ENCODE assay signal across 1 fruit fly cellular context in genomic region chr3R:8126316-8127150, dm6.
TF ChIP-seq lines count a peak whose summit lies in the region.

CG9667 (minus strand) TSS chr3R:8126357.
Arl8 (plus strand) TSS chr3R:8126605.

TF ChIP-seq in whole organism, embryonic, 481 proteins besides CTCF, POLR2A, EP300 and RAD21 (continued from another document and continues in another):
- TF ChIP-seq tio (GFP tag; optimal IDR thresholded peaks at IDR 0.05; lab: Kevin White, UChicago) = peak; percentile 40
- no peak for TF ChIP-seq fd102C (GFP tag; optimal IDR thresholded peaks at IDR 0.05; lab: Kevin White, UChicago)
- TF ChIP-seq CG15601 (tag; optimal IDR thresholded peaks at IDR 0.05; lab: Kevin White, UChicago) = peak; percentile 70
- peak in 1 of 2 experiments; percentile 59 for TF ChIP-seq crp (GFP tag; optimal IDR thresholded peaks at IDR 0.05; lab: Kevin White, UChicago)
- TF ChIP-seq nmo (GFP tag; optimal IDR thresholded peaks at IDR 0.05; lab: Kevin White, UChicago) = peak; percentile 86
- peak; percentile 62 for TF ChIP-seq CG2116 (GFP tag; optimal IDR thresholded peaks at IDR 0.05; lab: Kevin White, UChicago)
- no peak for TF ChIP-seq CG33213 (GFP tag; optimal IDR thresholded peaks at IDR 0.05; lab: Kevin White, UChicago)
- peak; percentile 38 for TF ChIP-seq psq (GFP tag; optimal IDR thresholded peaks at IDR 0.05; lab: Kevin White, UChicago)
- peak; percentile 74 for TF ChIP-seq Hr3 (GFP tag; optimal IDR thresholded peaks at IDR 0.05; lab: Kevin White, UChicago)
- TF ChIP-seq hb (GFP tag; IDR thresholded peaks at IDR 0.05; lab: Robert Waterston, UW; ENCODE audit: partially characterized antibody) = no peak
- TF ChIP-seq CG6765 (GFP tag; optimal IDR thresholded peaks at IDR 0.05; lab: Kevin White, UChicago) = no peak
- TF ChIP-seq MESR4 (GFP tag; optimal IDR thresholded peaks at IDR 0.05; lab: Kevin White, UChicago) = peak; percentile 86
- no peak for TF ChIP-seq pb (GFP tag; optimal IDR thresholded peaks at IDR 0.05; lab: Kevin White, UChicago)
- TF ChIP-seq bsh (GFP tag; optimal IDR thresholded peaks at IDR 0.05; lab: Kevin White, UChicago) = peak in 1 of 2 experiments; percentile 68
- no peak for TF ChIP-seq otp (GFP tag; IDR thresholded peaks at IDR 0.05; lab: Robert Waterston, UW)
- TF ChIP-seq CG15514 (GFP tag; optimal IDR thresholded peaks at IDR 0.05; lab: Kevin White, UChicago) = peak; percentile 60
- peak; percentile 65 for TF ChIP-seq gsb-n (tag; optimal IDR thresholded peaks at IDR 0.05; lab: Kevin White, UChicago)
- no peak for TF ChIP-seq CG2199 (GFP tag; IDR thresholded peaks at IDR 0.05; lab: Robert Waterston, UW)
- peak; percentile 45; the same call in 1 of the 2 replicates for TF ChIP-seq CG11085 (GFP tag; IDR thresholded peaks at IDR 0.05; lab: Robert Waterston, UW)
- TF ChIP-seq MTF-1 (GFP tag; optimal IDR thresholded peaks at IDR 0.05; lab: Kevin White, UChicago; ENCODE audit: borderline replicate concordance) = no peak
- no peak for TF ChIP-seq eyg (GFP tag; optimal IDR thresholded peaks at IDR 0.05; lab: Kevin White, UChicago)
- no peak for TF ChIP-seq ci (GFP tag; IDR thresholded peaks at IDR 0.05; lab: Robert Waterston, UW)
- TF ChIP-seq oc (tag; optimal IDR thresholded peaks at IDR 0.05; lab: Kevin White, UChicago) = peak; percentile 30
- TF ChIP-seq ap (GFP tag; IDR thresholded peaks at IDR 0.05; lab: Robert Waterston, UW) = no peak
- peak; percentile 77 for TF ChIP-seq dysf (GFP tag; IDR thresholded peaks at IDR 0.05; lab: Robert Waterston, UW)
- peak; percentile 20 for TF ChIP-seq Ets65A (GFP tag; lab: Kevin White, UChicago)
- no peak for TF ChIP-seq CG17186 (GFP tag; optimal IDR thresholded peaks at IDR 0.05; lab: Kevin White, UChicago)
- TF ChIP-seq CG6654 (GFP tag; optimal IDR thresholded peaks at IDR 0.05; lab: Kevin White, UChicago) = no peak
- no peak for TF ChIP-seq CG3838 (GFP tag; optimal IDR thresholded peaks at IDR 0.05; lab: Kevin White, UChicago)
- TF ChIP-seq CkIIα-i1 (GFP tag; IDR thresholded peaks at IDR 0.05; lab: Robert Waterston, UW) = no peak
- peak; percentile 25 for TF ChIP-seq Nf-YB (GFP tag; optimal IDR thresholded peaks at IDR 0.05; lab: Kevin White, UChicago)
- peak; percentile 19 for TF ChIP-seq CG33557 (GFP tag; optimal IDR thresholded peaks at IDR 0.05; lab: Kevin White, UChicago)
- no peak for TF ChIP-seq pfk (GFP tag; optimal IDR thresholded peaks at IDR 0.05; lab: Kevin White, UChicago)
- TF ChIP-seq Bgb (GFP tag; IDR thresholded peaks at IDR 0.05; lab: Robert Waterston, UW; ENCODE audit: partially characterized antibody) = no peak; the same call in 1 of the 2 replicates
- peak; percentile 11 for TF ChIP-seq BtbVII (GFP tag; optimal IDR thresholded peaks at IDR 0.05; lab: Kevin White, UChicago)
- peak; percentile 47; the same call in 2 of the 4 replicates for TF ChIP-seq Dll (GFP tag; IDR thresholded peaks at IDR 0.05; lab: Robert Waterston, UW; ENCODE audit: partially characterized antibody)
- TF ChIP-seq sens (GFP tag; lab: Kevin White, UChicago) = peak; percentile 70
- no peak for TF ChIP-seq cato (GFP tag; optimal IDR thresholded peaks at IDR 0.05; lab: Kevin White, UChicago; ENCODE audit: borderline replicate concordance)
- TF ChIP-seq CG4424 (GFP tag; optimal IDR thresholded peaks at IDR 0.05; lab: Kevin White, UChicago) = peak; percentile 73
- peak; percentile 50 for TF ChIP-seq nerfin-1 (tag; optimal IDR thresholded peaks at IDR 0.05; lab: Kevin White, UChicago)
- TF ChIP-seq lola (GFP tag; optimal IDR thresholded peaks at IDR 0.05; lab: Kevin White, UChicago) = peak in 1 of 3 experiments; percentile 61
- no peak for TF ChIP-seq Nf-YA (GFP tag; IDR thresholded peaks at IDR 0.05; lab: Robert Waterston, UW)
- TF ChIP-seq zen (tag; optimal IDR thresholded peaks at IDR 0.05; lab: Kevin White, UChicago) = peak; percentile 64
- no peak for TF ChIP-seq Atf3 (GFP tag; optimal IDR thresholded peaks at IDR 0.05; lab: Kevin White, UChicago)
- peak; percentile 53 for TF ChIP-seq CG31224 (GFP tag; IDR thresholded peaks at IDR 0.05; lab: Robert Waterston, UW)
- peak; percentile 56 for TF ChIP-seq CG34376 (GFP tag; optimal IDR thresholded peaks at IDR 0.05; lab: Kevin White, UChicago)
- TF ChIP-seq GATAe (GFP tag; conservative IDR thresholded peaks at IDR 0.05; lab: Robert Waterston, UW) = no peak
- TF ChIP-seq Dad (GFP tag; optimal IDR thresholded peaks at IDR 0.05; lab: Kevin White, UChicago) = no peak
- TF ChIP-seq CG8388 (GFP tag; optimal IDR thresholded peaks at IDR 0.05; lab: Kevin White, UChicago) = peak; percentile 51
- no peak for TF ChIP-seq CG14965 (GFP tag; optimal IDR thresholded peaks at IDR 0.05; lab: Kevin White, UChicago; ENCODE audit: borderline replicate concordance)
- peak; percentile 38 for TF ChIP-seq Ets97D (GFP tag; optimal IDR thresholded peaks at IDR 0.05; lab: Kevin White, UChicago)
- no peak for TF ChIP-seq ham (GFP tag; IDR thresholded peaks at IDR 0.05; lab: Robert Waterston, UW)
- peak; percentile 86 for TF ChIP-seq CG8290 (GFP tag; optimal IDR thresholded peaks at IDR 0.05; lab: Kevin White, UChicago)
- TF ChIP-seq CG8290 (tag; optimal IDR thresholded peaks at IDR 0.05; lab: Kevin White, UChicago) = peak; percentile 10 to 11
- peak; percentile 33 for TF ChIP-seq kni (GFP tag; optimal IDR thresholded peaks at IDR 0.05; lab: Kevin White, UChicago)
- no peak for TF ChIP-seq zfh2 (GFP tag; optimal IDR thresholded peaks at IDR 0.05; lab: Kevin White, UChicago)
- TF ChIP-seq yki (optimal IDR thresholded peaks at IDR 0.05; lab: Kevin White, UChicago) = peak; percentile 22
- TF ChIP-seq CG43689 (GFP tag; IDR thresholded peaks at IDR 0.05; lab: Robert Waterston, UW) = no peak
- TF ChIP-seq CG15696 (tag; optimal IDR thresholded peaks at IDR 0.05; lab: Kevin White, UChicago) = peak; percentile 58
- TF ChIP-seq Xrp1 (GFP tag; IDR thresholded peaks at IDR 0.05; lab: Robert Waterston, UW) = peak; percentile 70; the same call in 1 of the 2 replicates
- no peak for TF ChIP-seq CG12071 (GFP tag; optimal IDR thresholded peaks at IDR 0.05; lab: Kevin White, UChicago)
- TF ChIP-seq ash1 (GFP tag; optimal IDR thresholded peaks at IDR 0.05; lab: Kevin White, UChicago) = no peak
- TF ChIP-seq mirr (GFP tag; optimal IDR thresholded peaks at IDR 0.05; lab: Kevin White, UChicago) = no peak
- no peak for TF ChIP-seq CG10321 (GFP tag; IDR thresholded peaks at IDR 0.05; lab: Robert Waterston, UW)
- no peak for TF ChIP-seq ERR (GFP tag; optimal IDR thresholded peaks at IDR 0.05; lab: Kevin White, UChicago)
- peak; percentile 83 for TF ChIP-seq CG10543 (GFP tag; optimal IDR thresholded peaks at IDR 0.05; lab: Kevin White, UChicago)
- TF ChIP-seq tup (GFP tag; optimal IDR thresholded peaks at IDR 0.05; lab: Kevin White, UChicago) = no peak
- TF ChIP-seq sug (tag; optimal IDR thresholded peaks at IDR 0.05; lab: Kevin White, UChicago) = peak; percentile 78
- TF ChIP-seq sc (optimal IDR thresholded peaks at IDR 0.05; lab: Kevin White, UChicago) = no peak
- TF ChIP-seq sc (GFP tag; optimal IDR thresholded peaks at IDR 0.05; lab: Kevin White, UChicago) = peak; percentile 5
- peak; percentile 83 for TF ChIP-seq CG4617 (GFP tag; optimal IDR thresholded peaks at IDR 0.05; lab: Kevin White, UChicago; ENCODE audit: borderline replicate concordance)
- peak; percentile 99 for TF ChIP-seq grau (tag; optimal IDR thresholded peaks at IDR 0.05; lab: Kevin White, UChicago)
- TF ChIP-seq inv (GFP tag; IDR thresholded peaks at IDR 0.05; lab: Robert Waterston, UW; ENCODE audit: partially characterized antibody) = no peak
- no peak for TF ChIP-seq Antp (GFP tag; optimal IDR thresholded peaks at IDR 0.05; lab: Kevin White, UChicago)
- TF ChIP-seq scrt (GFP tag; optimal IDR thresholded peaks at IDR 0.05; lab: Kevin White, UChicago) = peak; percentile 39
- no peak for TF ChIP-seq tna (GFP tag; IDR thresholded peaks at IDR 0.05; lab: Robert Waterston, UW; ENCODE audit: partially characterized antibody)
- no peak for TF ChIP-seq CG7786 (GFP tag; optimal IDR thresholded peaks at IDR 0.05; lab: Kevin White, UChicago)
- TF ChIP-seq sna (GFP tag; IDR thresholded peaks at IDR 0.05; lab: Robert Waterston, UW; ENCODE audit: partially characterized antibody) = no peak; the same call in 1 of the 2 replicates
- TF ChIP-seq CG14050 (GFP tag; IDR thresholded peaks at IDR 0.05; lab: Robert Waterston, UW) = no peak
- TF ChIP-seq CG17385 (GFP tag; optimal IDR thresholded peaks at IDR 0.05; lab: Kevin White, UChicago) = peak; percentile 95
- TF ChIP-seq nau (GFP tag; optimal IDR thresholded peaks at IDR 0.05; lab: Kevin White, UChicago) = no peak
- no peak for TF ChIP-seq CG17802 (tag; optimal IDR thresholded peaks at IDR 0.05; lab: Kevin White, UChicago)
- no peak for TF ChIP-seq CG14860 (GFP tag; IDR thresholded peaks at IDR 0.05; lab: Robert Waterston, UW; ENCODE audit: partially characterized antibody)
- peak; percentile 56 for TF ChIP-seq CG12769 (tag; optimal IDR thresholded peaks at IDR 0.05; lab: Kevin White, UChicago)
- TF ChIP-seq toy (GFP tag; IDR thresholded peaks at IDR 0.05; lab: Robert Waterston, UW) = no peak
- TF ChIP-seq CG31365 (tag; optimal IDR thresholded peaks at IDR 0.05; lab: Kevin White, UChicago) = no peak
- TF ChIP-seq Camta (GFP tag; optimal IDR thresholded peaks at IDR 0.05; lab: Kevin White, UChicago) = no peak
- no peak for TF ChIP-seq CG6175 (GFP tag; IDR thresholded peaks at IDR 0.05; lab: Robert Waterston, UW)
- TF ChIP-seq HmgZ (tag; optimal IDR thresholded peaks at IDR 0.05; lab: Kevin White, UChicago) = peak; percentile 70
- TF ChIP-seq PHDP (tag; optimal IDR thresholded peaks at IDR 0.05; lab: Kevin White, UChicago) = peak; percentile 59
- no peak for TF ChIP-seq dan (GFP tag; IDR thresholded peaks at IDR 0.05; lab: Robert Waterston, UW)
- no peak for TF ChIP-seq ato (GFP tag; IDR thresholded peaks at IDR 0.05; lab: Robert Waterston, UW; ENCODE audit: partially characterized antibody)
- TF ChIP-seq prd (optimal IDR thresholded peaks at IDR 0.05; lab: Kevin White, UChicago) = no peak
- TF ChIP-seq prd (GFP tag; IDR thresholded peaks at IDR 0.05; lab: Robert Waterston, UW) = peak; percentile 80
- peak; percentile 47 for TF ChIP-seq Sin3A (optimal IDR thresholded peaks at IDR 0.05; lab: Kevin White, UChicago)
- no peak for TF ChIP-seq Usf (GFP tag; optimal IDR thresholded peaks at IDR 0.05; lab: Kevin White, UChicago)
- TF ChIP-seq Mes4 (GFP tag; optimal IDR thresholded peaks at IDR 0.05; lab: Kevin White, UChicago) = no peak
- TF ChIP-seq C15 (GFP tag; IDR thresholded peaks at IDR 0.05; lab: Robert Waterston, UW) = no peak
- TF ChIP-seq CG6254 (GFP tag; optimal IDR thresholded peaks at IDR 0.05; lab: Kevin White, UChicago) = no peak
- peak; percentile 41 for TF ChIP-seq CG4328 (GFP tag; optimal IDR thresholded peaks at IDR 0.05; lab: Kevin White, UChicago)
- TF ChIP-seq CG1647 (GFP tag; optimal IDR thresholded peaks at IDR 0.05; lab: Kevin White, UChicago) = no peak
- TF ChIP-seq Scr (GFP tag; IDR thresholded peaks at IDR 0.05; lab: Robert Waterston, UW; ENCODE audit: partially characterized antibody) = peak; percentile 50
- TF ChIP-seq Dref (GFP tag; IDR thresholded peaks at IDR 0.05; lab: Robert Waterston, UW) = peak; percentile 75
- peak; percentile 62 for TF ChIP-seq Fer3 (tag; optimal IDR thresholded peaks at IDR 0.05; lab: Kevin White, UChicago)
- no peak for TF ChIP-seq ftz-f1 (GFP tag; optimal IDR thresholded peaks at IDR 0.05; lab: Kevin White, UChicago)
- no peak for TF ChIP-seq trh (GFP tag; optimal IDR thresholded peaks at IDR 0.05; lab: Kevin White, UChicago)
- no peak for TF ChIP-seq CG10565 (GFP tag; optimal IDR thresholded peaks at IDR 0.05; lab: Kevin White, UChicago)
- peak; percentile 88 for TF ChIP-seq slbo (GFP tag; IDR thresholded peaks at IDR 0.05; lab: Robert Waterston, UW)
- no peak for TF ChIP-seq CG9609 (GFP tag; optimal IDR thresholded peaks at IDR 0.05; lab: Kevin White, UChicago)
- TF ChIP-seq CG2875 (GFP tag; optimal IDR thresholded peaks at IDR 0.05; lab: Kevin White, UChicago) = no peak
- TF ChIP-seq CG4820 (GFP tag; optimal IDR thresholded peaks at IDR 0.05; lab: Kevin White, UChicago) = peak; percentile 64
- TF ChIP-seq pan (optimal IDR thresholded peaks at IDR 0.05; lab: Kevin White, UChicago) = no peak
- peak in 1 of 2 experiments; percentile 54 for TF ChIP-seq pan (GFP tag; optimal IDR thresholded peaks at IDR 0.05 in 1 of 2, IDR thresholded peaks at IDR 0.05 in 1 of 2)
- TF ChIP-seq Adf1 (GFP tag; IDR thresholded peaks at IDR 0.05; lab: Robert Waterston, UW) = no peak
- peak in 1 of 2 experiments; percentile 33 for TF ChIP-seq Hr51 (GFP tag; optimal IDR thresholded peaks at IDR 0.05; lab: Kevin White, UChicago)
- peak; percentile 68 for TF ChIP-seq vvl (GFP tag; IDR thresholded peaks at IDR 0.05; lab: Robert Waterston, UW)
- TF ChIP-seq mam (GFP tag; optimal IDR thresholded peaks at IDR 0.05; lab: Kevin White, UChicago) = peak; percentile 6
- TF ChIP-seq trem (tag; optimal IDR thresholded peaks at IDR 0.05; lab: Kevin White, UChicago) = peak; percentile 78
- TF ChIP-seq ro (GFP tag; IDR thresholded peaks at IDR 0.05; lab: Robert Waterston, UW) = no peak
- TF ChIP-seq Drgx (GFP tag; IDR thresholded peaks at IDR 0.05; lab: Robert Waterston, UW) = 0 out of 2 replicates have a peak, but pooled peaks have one; percentile 26
- TF ChIP-seq CG16815 (GFP tag; optimal IDR thresholded peaks at IDR 0.05; lab: Kevin White, UChicago) = peak; percentile 8
- TF ChIP-seq dmrt99B (tag; optimal IDR thresholded peaks at IDR 0.05; lab: Kevin White, UChicago) = no peak
- peak; percentile 86 for TF ChIP-seq Rfx (GFP tag; IDR thresholded peaks at IDR 0.05; lab: Robert Waterston, UW)
- TF ChIP-seq CG3995 (GFP tag; optimal IDR thresholded peaks at IDR 0.05; lab: Kevin White, UChicago) = peak; percentile 19
- TF ChIP-seq h (optimal IDR thresholded peaks at IDR 0.05; lab: Kevin White, UChicago) = no peak
- TF ChIP-seq B-H2 (GFP tag; optimal IDR thresholded peaks at IDR 0.05; lab: Kevin White, UChicago) = peak; percentile 54
- TF ChIP-seq CG6272 (GFP tag; IDR thresholded peaks at IDR 0.05; lab: Robert Waterston, UW) = peak; percentile 55
- peak; percentile 57 for TF ChIP-seq Ssrp (tag; optimal IDR thresholded peaks at IDR 0.05; lab: Kevin White, UChicago)
- 0 out of 2 replicates have a peak, but pooled peaks have one; percentile 32 for TF ChIP-seq CG17328 (GFP tag; IDR thresholded peaks at IDR 0.05; lab: Robert Waterston, UW)
- peak; percentile 59; the same call in 1 of the 3 replicates for TF ChIP-seq ken (GFP tag; IDR thresholded peaks at IDR 0.05; lab: Robert Waterston, UW)
- 0 out of 2 replicates have a peak, but pooled peaks have one; percentile 37 for TF ChIP-seq CG16779 (GFP tag; IDR thresholded peaks at IDR 0.05; lab: Robert Waterston, UW)
- peak; percentile 32 for TF ChIP-seq CrebB (tag; optimal IDR thresholded peaks at IDR 0.05; lab: Kevin White, UChicago)
